Worm (Caenorhabditis elegans): Measurements from ENCODE around the gene T09F3.4.

DNA sequence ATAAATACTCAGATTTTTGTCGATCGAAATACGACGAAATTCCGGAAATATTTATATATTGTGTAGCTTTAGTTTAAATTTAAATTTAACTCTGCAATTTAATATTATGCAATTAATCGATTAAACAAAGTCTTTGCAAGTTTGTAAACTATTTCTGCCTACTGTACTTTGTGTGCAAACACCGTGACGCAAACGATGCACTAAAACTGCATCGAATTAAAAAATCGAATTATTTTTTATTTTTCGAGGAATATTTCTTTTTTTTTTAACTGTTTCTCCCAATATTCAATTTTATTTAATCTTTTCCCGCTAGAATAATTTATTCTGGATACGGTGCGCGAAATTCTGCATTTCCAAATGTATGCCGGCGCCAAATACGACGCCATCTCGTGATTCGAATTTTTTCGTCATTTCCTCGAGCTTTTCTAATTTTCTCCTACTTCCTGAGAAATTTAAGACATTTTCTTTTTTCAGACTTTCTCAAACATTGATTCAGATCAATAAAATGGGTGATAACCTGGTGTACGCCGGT, 20.9 kb downstream of the T09F3.4 start, which contains the start of gene eif-2A:
- TF ChIP-seq zip-5 (tag; optimal IDR thresholded peaks at IDR 0.05) (no peak), dve-1 (tag; optimal IDR thresholded peaks at IDR 0.05) (no peak), C08G9.2 (tag; optimal IDR thresholded peaks at IDR 0.05) (no peak), ceh-34 (tag; optimal IDR thresholded peaks at IDR 0.05) (no peak), nhr-11 (tag; optimal IDR thresholded peaks at IDR 0.05) (no peak), rnt-1 (tag; optimal IDR thresholded peaks at IDR 0.05) (no peak), hlh-15 (tag; optimal IDR thresholded peaks at IDR 0.05) (no peak), ref-2 (tag; optimal IDR thresholded peaks at IDR 0.05) (no peak), hlh-13 (GFP tag; optimal IDR thresholded peaks at IDR 0.05) (no peak), unc-86 (tag; optimal IDR thresholded peaks at IDR 0.05) (no peak), ceh-30 (tag; optimal IDR thresholded peaks at IDR 0.05) (no peak), F13H6.1 (tag; optimal IDR thresholded peaks at IDR 0.05) (no peak), npax-4 (tag; optimal IDR thresholded peaks at IDR 0.05) (no peak)

Measured in whole organism, late embryonic.